Worm (Caenorhabditis elegans): ENCODE results near the gene T07A9.12.

T07A9.12 gene

ce11 chrIV:443622-444021 is 33.0 kb downstream of the T07A9.12 start, which contains the start of gene mrpl-55 (continued):
- TF ChIP-seq egl-5 (tag; optimal IDR thresholded peaks at IDR 0.05) (peak; percentile 37), eor-1 (tag; optimal IDR thresholded peaks at IDR 0.05) (no peak), nhr-12 (tag; optimal IDR thresholded peaks at IDR 0.05) (no peak), pha-4 (tag; optimal IDR thresholded peaks at IDR 0.05) (peak; percentile 97), nhr-25 (tag; optimal IDR thresholded peaks at IDR 0.05) (peak; percentile 37), ZK546.5 (tag; optimal IDR thresholded peaks at IDR 0.05) (no peak), R02D3.7 (tag; optimal IDR thresholded peaks at IDR 0.05) (peak; percentile 84), sea-2 (GFP tag; optimal IDR thresholded peaks at IDR 0.05) (no peak), egl-27 (tag; optimal IDR thresholded peaks at IDR 0.05) (no peak)

ce11 chrIV:445377-445776 is 34.7 kb downstream of the T07A9.12 start, which contains the start of gene dpm-1:
dpm-1 (plus strand) TSS chrIV:445677.
- TF ChIP-seq eor-1 (tag; optimal IDR thresholded peaks at IDR 0.05) (no peak), unc-39 (tag; optimal IDR thresholded peaks at IDR 0.05) (no peak), unc-62 (GFP tag; optimal IDR thresholded peaks at IDR 0.05) (no peak)

ce11 chrIV:454816-455215 is 44.1 kb downstream of the T07A9.12 start, which contains the start of the genes Y66H1A.8 and M04G7.5:
Y66H1A.8 (minus strand) TSS chrIV:454916.
M04G7.5 (plus strand) TSS chrIV:455073.
- TF ChIP-seq ztf-11 (tag; optimal IDR thresholded peaks at IDR 0.05): no peak
- TF ChIP-seq aly-2 (tag; optimal IDR thresholded peaks at IDR 0.05): no peak
- no peak for TF ChIP-seq snpc-4 (tag; optimal IDR thresholded peaks at IDR 0.05)
- no peak for TF ChIP-seq mdl-1 (tag; optimal IDR thresholded peaks at IDR 0.05)
- TF ChIP-seq pha-4 (tag; optimal IDR thresholded peaks at IDR 0.05): no peak
- no peak for TF ChIP-seq ceh-82 (tag; optimal IDR thresholded peaks at IDR 0.05)
- no peak for TF ChIP-seq egl-27 (tag; optimal IDR thresholded peaks at IDR 0.05)
- no peak for TF ChIP-seq pqm-1 (tag; optimal IDR thresholded peaks at IDR 0.05)
- no peak for TF ChIP-seq unc-39 (tag; optimal IDR thresholded peaks at IDR 0.05)
- TF ChIP-seq nhr-76 (tag; optimal IDR thresholded peaks at IDR 0.05): no peak
- TF ChIP-seq ceh-16 (tag; optimal IDR thresholded peaks at IDR 0.05): no peak
- no peak for TF ChIP-seq nfya-1 (tag; optimal IDR thresholded peaks at IDR 0.05; ENCODE audit: insufficient read depth)

- no peak for TF ChIP-seq nhr-28 (tag; optimal IDR thresholded peaks at IDR 0.05)
- TF ChIP-seq fkh-10 (GFP tag; optimal IDR thresholded peaks at IDR 0.05): no peak
- TF ChIP-seq egl-5 (tag; optimal IDR thresholded peaks at IDR 0.05): no peak
- no peak for TF ChIP-seq ZK546.5 (tag; optimal IDR thresholded peaks at IDR 0.05)
- TF ChIP-seq elt-1 (tag; optimal IDR thresholded peaks at IDR 0.05): no peak
- TF ChIP-seq elt-2 (tag; optimal IDR thresholded peaks at IDR 0.05): no peak
- no peak for TF ChIP-seq skn-1 (tag; optimal IDR thresholded peaks at IDR 0.05)
- TF ChIP-seq nhr-25 (tag; optimal IDR thresholded peaks at IDR 0.05): no peak
- no peak for TF ChIP-seq snpc-4 (tag; optimal IDR thresholded peaks at IDR 0.05)
- TF ChIP-seq nhr-23 (tag; optimal IDR thresholded peaks at IDR 0.05): no peak
- TF ChIP-seq tbx-2 (tag; optimal IDR thresholded peaks at IDR 0.05): no peak
- TF ChIP-seq lsy-12 (tag; optimal IDR thresholded peaks at IDR 0.05): no peak
- TF ChIP-seq nhr-11 (tag; optimal IDR thresholded peaks at IDR 0.05): no peak
- no peak for TF ChIP-seq ztf-4 (tag; optimal IDR thresholded peaks at IDR 0.05)
- no peak for TF ChIP-seq hmg-11 (tag; optimal IDR thresholded peaks at IDR 0.05)
- TF ChIP-seq fkh-2 (tag; optimal IDR thresholded peaks at IDR 0.05): no peak
- TF ChIP-seq nhr-237 (tag; optimal IDR thresholded peaks at IDR 0.05): no peak
Measured at ce11 chrIV:455484-455883, 44.8 kb downstream of the T07A9.12 start, which contains the start of gene M04G7.1. M04G7.1 (plus strand) TSS chrIV:455784.

ce11 chrIV:460614-461079 is 50.0 kb downstream of the T07A9.12 start, which contains the start of gene M04G7.2:
M04G7.2 (minus strand) TSS chrIV:461029.
- TF ChIP-seq unc-39 (tag; optimal IDR thresholded peaks at IDR 0.05) (no peak), pqm-1 (tag; optimal IDR thresholded peaks at IDR 0.05) (no peak), nfya-1 (tag; optimal IDR thresholded peaks at IDR 0.05; ENCODE audit: insufficient read depth) (no peak), snpc-4 (tag; optimal IDR thresholded peaks at IDR 0.05) (no peak), skn-1 (tag; optimal IDR thresholded peaks at IDR 0.05) (no peak), ceh-9 (tag; optimal IDR thresholded peaks at IDR 0.05) (no peak), hmg-11 (tag; optimal IDR thresholded peaks at IDR 0.05) (no peak), nhr-12 (tag; optimal IDR thresholded peaks at IDR 0.05) (no peak), ama-1 (optimal IDR thresholded peaks at IDR 0.05) (no peak), nhr-77 (tag; optimal IDR thresholded peaks at IDR 0.05) (no peak)

Data from whole organism, L3 larva.